Worm (Caenorhabditis elegans) whole organism, L1 larva: ENCODE data around the gene suca-1.

Source experiments
- C04F5.9 ChIP-seq: sonication (generic microtip); optimal IDR thresholded peaks from 2 replicates; lab custom pipeline; 2016; ENCODE audit warnings: missing genetic modification characterization, missing compliant biosample characterization
- C16A3.4 ChIP-seq: fragments of 150-350 bp; optimal IDR thresholded peaks from 2 replicates; lab custom pipeline; 2014; ENCODE audit warnings: missing biosample characterization, missing genetic modification characterization
- C34B4.2 ChIP-seq: sonication (generic microtip); optimal IDR thresholded peaks from 2 replicates; lab custom pipeline; 2017; ENCODE audit warnings: mild to moderate bottlenecking, missing genetic modification characterization, missing compliant biosample characterization
- F16B12.6 ChIP-seq: fragments of 150-350 bp; optimal IDR thresholded peaks from 2 replicates; lab custom pipeline; 2014; ENCODE audit warnings: missing biosample characterization, missing genetic modification characterization
- Y116A8C.19 ChIP-seq: sonication (generic microtip); optimal IDR thresholded peaks from 2 replicates; lab custom pipeline; 2016; ENCODE audit warnings: missing compliant biosample characterization, missing genetic modification characterization, borderline replicate concordance
- aha-1 ChIP-seq: fragments of 150-350 bp; optimal IDR thresholded peaks from 2 replicates; lab custom pipeline; 2014; ENCODE audit warnings: missing biosample characterization, missing genetic modification characterization
- alr-1 ChIP-seq: fragments of 200-800 bp; sonication (Bioruptor generic); optimal IDR thresholded peaks from 2 replicates; lab custom pipeline; 2018; ENCODE audit warnings: borderline replicate concordance, mild to moderate bottlenecking, missing genetic modification characterization, missing compliant biosample characterization
- ceh-90 ChIP-seq: sonication (generic microtip); optimal IDR thresholded peaks from 2 replicates; lab custom pipeline; 2016; ENCODE audit warnings: missing genetic modification characterization, missing compliant biosample characterization
- dpl-1 ChIP-seq, 3 experiments: fragments of 150-350 bp in 2 of 3; sonication (generic microtip) in 1 of 3; optimal IDR thresholded peaks; 2 replicates each; lab custom pipeline; 2014 to 2017; ENCODE audit warnings: missing biosample characterization in 3 of 3, missing genetic modification characterization in 3 of 3, missing genetic modification reagents in 3 of 3
- dsc-1 ChIP-seq: sonication (generic microtip); optimal IDR thresholded peaks from 2 replicates; lab custom pipeline; 2016; ENCODE audit warnings: mild to moderate bottlenecking, missing genetic modification characterization, missing compliant biosample characterization
- efl-1 ChIP-seq, 4 experiments: fragments of 150-350 bp; optimal IDR thresholded peaks in 3 of 4; peaks in 1 of 4; 1 replicate in 1 of 4; 2 replicates in 3 of 4; lab custom pipeline; 2014; ENCODE audit warnings: missing biosample characterization in 2 of 4, missing genetic modification characterization in 2 of 4, missing genetic modification reagents in 2 of 4
- efl-3 ChIP-seq: fragments of 200-800 bp; sonication (Bioruptor generic); optimal IDR thresholded peaks from 2 replicates; lab custom pipeline; 2018; ENCODE audit warnings: mild to moderate bottlenecking, missing genetic modification characterization, missing compliant biosample characterization
- elt-3 ChIP-seq, 6 experiments: fragments of 150-350 bp in 1 of 6; sonication (generic microtip); optimal IDR thresholded peaks; 2 replicates each; lab custom pipeline; 2017 to 2018; ENCODE audit warnings: missing biosample characterization in 6 of 6, missing genetic modification characterization in 6 of 6, inconsistent platforms in 1 of 6
- fkh-4 ChIP-seq: sonication (generic microtip); optimal IDR thresholded peaks from 2 replicates; lab custom pipeline; 2016; ENCODE audit warnings: missing compliant biosample characterization, missing genetic modification characterization, borderline replicate concordance
- grh-1 ChIP-seq: fragments of 200-800 bp; sonication (Bioruptor generic); IDR thresholded peaks from 2 replicates; pipeline ENCODE4 v1.3.6; 2022; ENCODE audit warnings: missing genetic modification reagents, missing genetic modification characterization, missing compliant biosample characterization
- hlh-17 ChIP-seq: fragments of 200-800 bp; sonication (Bioruptor generic); optimal IDR thresholded peaks from 2 replicates; lab custom pipeline; 2018; ENCODE audit warnings: missing genetic modification characterization, mild to moderate bottlenecking, missing compliant biosample characterization, moderate library complexity, borderline replicate concordance
- hpl-2 ChIP-seq: fragments of 150-350 bp; optimal IDR thresholded peaks from 2 replicates; lab custom pipeline; 2014; ENCODE audit warnings: missing biosample characterization, missing genetic modification reagents, missing genetic modification characterization
- lin-13 ChIP-seq: fragments of 150-350 bp; optimal IDR thresholded peaks from 2 replicates; lab custom pipeline; 2014; ENCODE audit warnings: missing biosample characterization, missing genetic modification reagents, missing genetic modification characterization
- lin-14 ChIP-seq: fragments of 200-800 bp; sonication (Bioruptor generic); optimal IDR thresholded peaks from 2 replicates; lab custom pipeline; 2018; ENCODE audit warnings: mild to moderate bottlenecking, missing genetic modification characterization, moderate library complexity, missing compliant biosample characterization
- lin-35 ChIP-seq, 2 experiments: fragments of 150-350 bp; optimal IDR thresholded peaks; 2 replicates each; lab custom pipeline; 2014; ENCODE audit warnings: missing biosample characterization in 2 of 2, missing genetic modification characterization in 2 of 2, missing genetic modification reagents in 2 of 2
- lin-39 ChIP-seq: fragments of 150-350 bp; optimal IDR thresholded peaks from 2 replicates; lab custom pipeline; 2014; ENCODE audit warnings: missing biosample characterization, missing genetic modification reagents, missing genetic modification characterization
- lsy-2 ChIP-seq, 2 experiments: fragments of 150-350 bp; optimal IDR thresholded peaks; 2 replicates each; lab custom pipeline; 2014; ENCODE audit warnings: missing biosample characterization in 2 of 2, missing genetic modification characterization in 2 of 2
- mep-1 ChIP-seq: fragments of 150-350 bp; optimal IDR thresholded peaks from 2 replicates; lab custom pipeline; 2014; ENCODE audit warnings: missing biosample characterization, missing genetic modification characterization
- nhr-11 ChIP-seq: fragments of 150-350 bp; optimal IDR thresholded peaks from 2 replicates; lab custom pipeline; 2014; ENCODE audit warnings: missing biosample characterization, missing genetic modification characterization
- nhr-19 ChIP-seq: fragments of 200-800 bp; sonication (Bioruptor generic); conservative IDR thresholded peaks from 2 replicates; pipeline ENCODE4 v1.3.6; 2022; ENCODE audit warnings: missing genetic modification characterization, missing compliant biosample characterization
- nhr-20 ChIP-seq: sonication (generic microtip); optimal IDR thresholded peaks from 2 replicates; lab custom pipeline; 2016; ENCODE audit warnings: mild to moderate bottlenecking, missing genetic modification characterization, missing compliant biosample characterization
- nhr-28 ChIP-seq: fragments of 150-350 bp; optimal IDR thresholded peaks from 2 replicates; lab custom pipeline; 2014; ENCODE audit warnings: missing biosample characterization, missing genetic modification characterization
- nhr-71 ChIP-seq: sonication (generic microtip); optimal IDR thresholded peaks from 2 replicates; lab custom pipeline; 2016; ENCODE audit warnings: mild to moderate bottlenecking, missing genetic modification characterization, moderate library complexity, missing compliant biosample characterization
- nhr-76 ChIP-seq: sonication (generic microtip); optimal IDR thresholded peaks from 2 replicates; lab custom pipeline; 2017; ENCODE audit warnings: missing biosample characterization, missing genetic modification characterization
- nhr-77 ChIP-seq: fragments of 150-350 bp; optimal IDR thresholded peaks from 2 replicates; lab custom pipeline; 2014; ENCODE audit warnings: missing biosample characterization, missing genetic modification characterization
- nhr-84 ChIP-seq: sonication (generic microtip); optimal IDR thresholded peaks from 2 replicates; lab custom pipeline; 2017; ENCODE audit warnings: missing biosample characterization, missing genetic modification characterization
- pag-3 ChIP-seq: sonication (generic microtip); optimal IDR thresholded peaks from 2 replicates; lab custom pipeline; 2017; ENCODE audit warnings: missing genetic modification characterization, mild to moderate bottlenecking, missing compliant biosample characterization, antibody characterized with exemption, borderline replicate concordance; ENCODE audit not compliant: insufficient read depth
- pqm-1 ChIP-seq: sonication (generic microtip); optimal IDR thresholded peaks from 3 replicates; lab custom pipeline; 2017; ENCODE audit warnings: missing biosample characterization, missing genetic modification characterization
- rnt-1 ChIP-seq: sonication (generic microtip); optimal IDR thresholded peaks from 2 replicates; lab custom pipeline; 2016; ENCODE audit warnings: mild to moderate bottlenecking, missing genetic modification characterization, moderate library complexity, missing compliant biosample characterization
- snu-23 ChIP-seq: sonication (generic microtip); optimal IDR thresholded peaks from 2 replicates; lab custom pipeline; 2016; ENCODE audit warnings: missing genetic modification characterization, missing compliant biosample characterization
- sptf-1 ChIP-seq: fragments of 150-350 bp; optimal IDR thresholded peaks from 2 replicates; lab custom pipeline; 2014; ENCODE audit warnings: missing biosample characterization, missing genetic modification characterization
- tbx-2 ChIP-seq: sonication (generic microtip); optimal IDR thresholded peaks from 2 replicates; lab custom pipeline; 2016; ENCODE audit warnings: missing genetic modification characterization, missing compliant biosample characterization
- unc-130 ChIP-seq: fragments of 150-350 bp; optimal IDR thresholded peaks from 2 replicates; lab custom pipeline; 2017; ENCODE audit warnings: missing biosample characterization, missing genetic modification characterization, inconsistent platforms
- unc-86 ChIP-seq: sonication (generic microtip); optimal IDR thresholded peaks from 2 replicates; lab custom pipeline; 2016; ENCODE audit warnings: missing genetic modification characterization, missing compliant biosample characterization
- zag-1 ChIP-seq: fragments of 150-350 bp; optimal IDR thresholded peaks from 2 replicates; lab custom pipeline; 2014; ENCODE audit warnings: missing biosample characterization, missing genetic modification characterization

The suca-1 gene

DNA sequence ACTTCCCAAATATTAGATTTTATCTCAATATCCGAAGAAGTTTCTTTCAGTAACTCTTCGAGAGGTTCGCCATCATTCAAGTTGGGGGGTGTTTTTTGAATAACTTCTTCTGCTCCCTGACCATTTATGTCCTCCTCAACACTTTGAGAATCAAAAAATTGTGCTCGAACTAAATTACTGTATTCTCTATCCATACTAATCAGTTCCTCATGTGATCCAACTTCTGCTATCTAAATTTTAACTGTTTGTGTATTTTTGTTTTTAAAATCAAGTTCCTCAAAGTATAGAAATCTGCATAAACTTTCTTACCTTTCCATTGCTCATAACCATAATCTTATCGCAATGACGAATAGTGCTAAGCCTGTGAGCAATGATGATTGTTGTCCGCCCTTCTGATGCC, 38.2 kb downstream of the suca-1 start:
- TF ChIP-seq ceh-90 (tag; lab: Kevin White, UChicago) (no peak), efl-1 (optimal IDR thresholded peaks at IDR 0.05; lab: Kevin White, UChicago) (no peak), efl-1 (GFP tag; optimal IDR thresholded peaks at IDR 0.05 in 1 of 2; lab: Kevin White, UChicago) (peak in 1 of 2 experiments; percentile 33), elt-3 (tag; optimal IDR thresholded peaks at IDR 0.05; lab: Kevin White, UChicago) (no peak), alr-1 (tag; lab: Kevin White, UChicago) (no peak)
- TF ChIP-seq, all 84 proteins: peak for 1

DNA sequence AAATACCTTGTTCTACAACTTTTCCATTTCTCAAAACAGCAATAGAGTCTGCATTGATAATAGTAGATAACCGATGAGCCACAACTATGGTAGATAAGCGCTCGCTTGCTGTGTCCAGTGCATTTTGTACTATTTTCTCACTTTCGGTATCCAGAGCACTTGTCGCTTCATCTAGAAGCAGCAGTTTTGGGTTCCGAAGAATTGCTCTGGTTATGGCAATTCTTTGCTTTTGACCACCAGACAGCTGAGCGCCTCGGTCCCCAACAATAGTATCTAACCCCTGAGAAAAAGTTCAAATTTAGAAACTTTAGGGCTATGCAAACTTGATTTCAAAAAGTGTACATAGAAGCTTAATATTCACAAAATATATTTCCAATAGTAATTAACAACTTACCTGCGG, 40.3 kb downstream of the suca-1 start:
- no peak for TF ChIP-seq dpl-1 (GFP tag; optimal IDR thresholded peaks at IDR 0.05; lab: Kevin White, UChicago)
- TF ChIP-seq nhr-77 (tag; lab: Kevin White, UChicago) = no peak
- no peak for TF ChIP-seq snu-23 (GFP tag; lab: Kevin White, UChicago)
- no peak for TF ChIP-seq elt-3 (tag; optimal IDR thresholded peaks at IDR 0.05; lab: Kevin White, UChicago)
- no peak for TF ChIP-seq mep-1
- no peak for TF ChIP-seq C04F5.9 (tag; lab: Kevin White, UChicago)
- TF ChIP-seq pqm-1 (tag; lab: Kevin White, UChicago) = no peak
- TF ChIP-seq zag-1 (tag; lab: Kevin White, UChicago) = no peak
- TF ChIP-seq lin-35 (GFP tag; optimal IDR thresholded peaks at IDR 0.05; lab: Kevin White, UChicago) = no peak
- no peak for TF ChIP-seq aha-1 (tag; lab: Kevin White, UChicago)
- no peak for TF ChIP-seq lin-13 (GFP tag; lab: Kevin White, UChicago)
- no peak for TF ChIP-seq nhr-28 (tag; lab: Kevin White, UChicago)
- TF ChIP-seq unc-130 (tag; lab: Kevin White, UChicago) = no peak
- no peak for TF ChIP-seq nhr-76 (tag; lab: Kevin White, UChicago)
- TF ChIP-seq nhr-19 (GFP tag; lab: Robert Waterston, UW) = no peak
- no peak for TF ChIP-seq lin-39 (tag; lab: Kevin White, UChicago)
- TF ChIP-seq fkh-4 (tag; lab: Kevin White, UChicago) = no peak
- no peak for TF ChIP-seq C16A3.4
- no peak for TF ChIP-seq sptf-1 (tag; lab: Kevin White, UChicago)
- TF ChIP-seq dsc-1 (tag; lab: Kevin White, UChicago) = no peak

DNA sequence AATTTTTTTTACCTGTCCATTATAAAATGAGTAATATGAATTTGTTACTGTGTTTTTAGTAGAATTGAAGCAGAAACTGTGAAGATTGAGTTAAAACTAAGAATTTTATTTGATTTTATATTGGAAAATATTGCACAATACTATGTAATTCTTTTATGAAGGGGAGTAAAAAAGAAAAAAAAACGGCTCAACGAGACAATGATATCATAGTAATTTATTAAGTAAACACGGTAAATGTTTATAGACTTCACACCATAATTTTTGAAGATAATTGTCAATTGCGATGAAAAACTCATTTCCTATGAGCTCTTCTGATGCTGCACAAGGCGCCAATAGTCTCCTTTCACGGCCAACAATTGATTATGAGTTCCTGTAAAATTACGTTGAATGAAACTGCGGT, 40.7 kb downstream of the suca-1 start, which contains the start of gene pgp-5:
Gene pgp-5, minus strand, starts transcription at position 87 of the 400 bp plus-strand sequence.
- TF ChIP-seq hlh-17 (GFP tag; lab: Kevin White, UChicago) (no peak), C16A3.4 (no peak), C04F5.9 (tag; lab: Kevin White, UChicago) (no peak), F16B12.6 (tag; lab: Kevin White, UChicago) (no peak), efl-3 (GFP tag; lab: Kevin White, UChicago) (no peak), nhr-77 (tag; lab: Kevin White, UChicago) (no peak), nhr-11 (tag; lab: Kevin White, UChicago) (no peak), Y116A8C.19 (tag; lab: Kevin White, UChicago) (no peak), grh-1 (GFP tag; lab: Robert Waterston, UW) (no peak), unc-86 (tag; lab: Kevin White, UChicago) (no peak), pag-3 (tag; lab: Kevin White, UChicago) (no peak)

DNA sequence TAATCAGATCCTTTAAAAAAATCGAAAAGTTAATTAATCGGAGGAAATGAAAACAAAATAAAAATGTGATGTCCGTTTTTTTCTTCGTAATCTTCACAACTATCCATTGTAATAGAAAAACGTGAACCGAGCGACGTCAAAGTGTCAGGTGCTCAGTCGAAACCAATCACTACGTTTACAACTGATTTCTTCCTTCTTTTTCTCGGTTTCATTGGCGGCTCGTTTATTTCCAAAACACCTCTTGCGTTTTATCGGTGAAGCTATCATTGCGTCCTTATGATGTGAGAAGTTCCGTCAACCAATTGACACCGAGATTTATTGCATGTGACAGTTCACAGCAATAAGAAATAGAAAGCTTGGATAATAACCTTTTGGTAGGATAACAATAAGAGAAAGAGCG, 46.6 kb downstream of the suca-1 start:
- peak; percentile 81 for TF ChIP-seq lin-14
- peak; percentile 59 for TF ChIP-seq unc-130 (tag; lab: Kevin White, UChicago)
- TF ChIP-seq rnt-1 (tag; lab: Kevin White, UChicago) = peak; percentile 80
- TF ChIP-seq efl-1 (optimal IDR thresholded peaks at IDR 0.05; lab: Kevin White, UChicago) = no peak
- peak in 1 of 2 experiments; percentile 13 for TF ChIP-seq efl-1 (GFP tag; optimal IDR thresholded peaks at IDR 0.05 in 1 of 2; lab: Kevin White, UChicago)
- peak in 1 of 2 experiments; percentile 44 for TF ChIP-seq lsy-2 (tag; optimal IDR thresholded peaks at IDR 0.05; lab: Kevin White, UChicago)
- TF ChIP-seq nhr-84 = no peak
- TF ChIP-seq tbx-2 (tag; lab: Kevin White, UChicago) = peak; percentile 21
- peak; percentile 78 for TF ChIP-seq nhr-71 (tag; lab: Kevin White, UChicago)
- no peak for TF ChIP-seq C34B4.2 (tag; lab: Kevin White, UChicago)
- TF ChIP-seq nhr-19 (GFP tag; lab: Robert Waterston, UW) = peak; percentile 41
- TF ChIP-seq lin-13 (GFP tag; lab: Kevin White, UChicago) = peak; percentile 2
- TF ChIP-seq nhr-20 (tag; lab: Kevin White, UChicago) = peak; percentile 31
- TF ChIP-seq hpl-2 (GFP tag; lab: Kevin White, UChicago) = no peak
- TF ChIP-seq, all 84 proteins: peak for 10
